Worm (Caenorhabditis elegans) whole organism, early embryonic: ENCODE data around the gene swd-2.1.

Source experiments
- ama-1 ChIP-seq: fragments of 150-350 bp; optimal IDR thresholded peaks from 2 replicates; lab custom pipeline; 2014
- ceh-13 ChIP-seq: fragments of 200-800 bp; sonication (Bioruptor generic); optimal IDR thresholded peaks from 2 replicates; lab custom pipeline; 2018; ENCODE audit warnings: mild to moderate bottlenecking, missing genetic modification characterization, missing compliant biosample characterization
- ceh-36 ChIP-seq: sonication (generic microtip); optimal IDR thresholded peaks from 2 replicates; lab custom pipeline; 2016; ENCODE audit warnings: missing genetic modification characterization, inconsistent platforms, missing compliant biosample characterization
- ets-7 ChIP-seq: sonication (generic microtip); optimal IDR thresholded peaks from 2 replicates; lab custom pipeline; 2016; ENCODE audit warnings: missing genotype, missing genetic modification characterization, missing compliant biosample characterization
- flt-1 ChIP-seq: fragments of 200-800 bp; sonication (Bioruptor generic); IDR thresholded peaks from 2 replicates; pipeline ENCODE4 v1.3.6; 2022; ENCODE audit warnings: missing genetic modification characterization, missing compliant biosample characterization
- hmg-4 ChIP-seq: fragments of 200-800 bp; sonication (Bioruptor generic); optimal IDR thresholded peaks from 2 replicates; lab custom pipeline; 2018; ENCODE audit warnings: mild to moderate bottlenecking, missing genetic modification characterization, missing compliant biosample characterization
- scrt-1 ChIP-seq: fragments of 200-800 bp; sonication (Bioruptor generic); IDR thresholded peaks from 2 replicates; pipeline ENCODE4 v1.3.6; 2022; ENCODE audit warnings: missing genetic modification characterization, missing compliant biosample characterization
- tbx-11 ChIP-seq: fragments of 200-800 bp; sonication (Bioruptor generic); IDR thresholded peaks from 2 replicates; pipeline ENCODE4 v1.3.6; 2022; ENCODE audit warnings: missing genetic modification characterization, missing compliant biosample characterization

- TF ChIP-seq ama-1 (lab: Kevin White, UChicago): no peak
- TF ChIP-seq ets-7 (tag; lab: Kevin White, UChicago): no peak
- TF ChIP-seq ceh-36 (tag; lab: Kevin White, UChicago): no peak
- TF ChIP-seq tbx-11 (GFP tag; lab: Robert Waterston, UW): no peak
- TF ChIP-seq scrt-1 (GFP tag; lab: Robert Waterston, UW): no peak
- TF ChIP-seq flt-1 (GFP tag; lab: Robert Waterston, UW): no peak
- TF ChIP-seq ceh-13 (GFP tag; lab: Kevin White, UChicago): no peak
- TF ChIP-seq hmg-4 (GFP tag; lab: Kevin White, UChicago): no peak
Measured at ce11 chrIV:7778865-7779264, 3.0 kb downstream of the swd-2.1 start, which contains the start of gene rpap-3.
